Worm (Caenorhabditis elegans) whole organism, L4 larva: ENCODE results near the gene K08E7.8.

Source experiments
- D1046.2 ChIP-seq: fragments of 200-800 bp; sonication (Bioruptor generic); IDR thresholded peaks from 2 replicates; pipeline ENCODE4 v1.3.6; 2022; ENCODE audit warnings: missing genetic modification characterization, missing compliant biosample characterization
- F44E2.7 ChIP-seq: fragments of 200-800 bp; sonication (Bioruptor generic); IDR thresholded peaks from 2 replicates; pipeline ENCODE4 v2.1.2; 2022; ENCODE audit warnings: missing genetic modification characterization, missing compliant biosample characterization
- T20F7.1 ChIP-seq: fragments of 200-800 bp; sonication (Bioruptor generic); optimal IDR thresholded peaks from 2 replicates; lab custom pipeline; 2018; ENCODE audit warnings: mild to moderate bottlenecking, missing genetic modification characterization, missing compliant biosample characterization
- Y75B8A.6 ChIP-seq: fragments of 200-800 bp; sonication (Bioruptor generic); IDR thresholded peaks from 2 replicates; pipeline ENCODE4 v1.3.6; 2022; ENCODE audit warnings: missing genetic modification reagents, missing genetic modification characterization, missing compliant biosample characterization
- ZK546.5 ChIP-seq, 2 experiments: sonication (generic microtip); optimal IDR thresholded peaks; 2 replicates each; lab custom pipeline; 2017; ENCODE audit warnings: missing biosample characterization in 2 of 2, missing genetic modification characterization in 2 of 2
- ama-1 ChIP-seq: fragments of 150-350 bp; optimal IDR thresholded peaks from 2 replicates; lab custom pipeline; 2014; ENCODE audit warnings: inconsistent platforms, mixed read lengths
- ctbp-1 ChIP-seq: fragments of 200-800 bp; sonication (Bioruptor generic); IDR thresholded peaks from 2 replicates; pipeline ENCODE4 v1.3.6; 2022; ENCODE audit warnings: missing genetic modification reagents, missing genetic modification characterization, missing compliant biosample characterization
- daf-16 ChIP-seq, 3 experiments: sonication (generic microtip); optimal IDR thresholded peaks; 2 replicates each; lab custom pipeline; 2016 to 2017; ENCODE audit warnings: missing genetic modification characterization in 3 of 3, missing genetic modification reagents in 3 of 3, mild to moderate bottlenecking in 2 of 3, missing compliant biosample characterization in 2 of 3, missing biosample characterization in 1 of 3, moderate library complexity in 1 of 3
- daf-19 ChIP-seq: fragments of 200-800 bp; sonication (Bioruptor generic); conservative IDR thresholded peaks from 2 replicates; pipeline ENCODE4 v1.3.6; 2022; ENCODE audit warnings: missing genetic modification characterization, missing compliant biosample characterization
- daf-8 ChIP-seq: fragments of 200-800 bp; sonication (Bioruptor generic); IDR thresholded peaks from 2 replicates; pipeline ENCODE4 v1.3.6; 2022; ENCODE audit warnings: missing genetic modification characterization, missing compliant biosample characterization
- dmd-6 ChIP-seq: fragments of 200-800 bp; sonication (Bioruptor generic); IDR thresholded peaks from 2 replicates; pipeline ENCODE4 v1.3.6; 2022; ENCODE audit warnings: missing genetic modification reagents, missing genetic modification characterization, missing compliant biosample characterization
- dmd-8 ChIP-seq: fragments of 200-800 bp; sonication (Bioruptor generic); IDR thresholded peaks from 2 replicates; pipeline ENCODE4 v1.3.6; 2022; ENCODE audit warnings: missing genetic modification characterization, missing compliant biosample characterization
- dmd-9 ChIP-seq: fragments of 200-800 bp; sonication (Bioruptor generic); IDR thresholded peaks from 2 replicates; pipeline ENCODE4 v1.3.6; 2022; ENCODE audit warnings: missing genetic modification reagents, missing genetic modification characterization, missing compliant biosample characterization
- dpl-1 ChIP-seq: fragments of 150-350 bp; optimal IDR thresholded peaks from 2 replicates; lab custom pipeline; 2014; ENCODE audit warnings: missing biosample characterization, missing genetic modification reagents, missing genetic modification characterization
- egl-27 ChIP-seq: sonication (generic microtip); optimal IDR thresholded peaks from 3 replicates; lab custom pipeline; 2017; ENCODE audit warnings: missing biosample characterization, missing genetic modification reagents, missing genetic modification characterization
- fos-1 ChIP-seq: fragments of 150-350 bp; optimal IDR thresholded peaks from 2 replicates; lab custom pipeline; 2014; ENCODE audit warnings: missing biosample characterization, missing genetic modification characterization
- hlh-11 ChIP-seq: fragments of 200-800 bp; sonication (Bioruptor generic); optimal IDR thresholded peaks from 2 replicates; lab custom pipeline; 2018; ENCODE audit warnings: mild to moderate bottlenecking, missing genetic modification characterization, missing compliant biosample characterization
- jun-1 ChIP-seq: fragments of 150-350 bp; optimal IDR thresholded peaks from 2 replicates; lab custom pipeline; 2014; ENCODE audit warnings: missing biosample characterization, missing genetic modification reagents, missing genetic modification characterization
- lin-13 ChIP-seq: fragments of 150-350 bp; optimal IDR thresholded peaks from 2 replicates; lab custom pipeline; 2014; ENCODE audit warnings: missing biosample characterization, missing genetic modification reagents, missing genetic modification characterization
- lin-15B ChIP-seq: fragments of 150-350 bp; sonication (generic microtip); optimal IDR thresholded peaks from 3 replicates; lab custom pipeline; 2014; ENCODE audit warnings: missing biosample characterization, missing genetic modification characterization
- lin-38 ChIP-seq: fragments of 200-800 bp; sonication (Bioruptor generic); IDR thresholded peaks from 2 replicates; pipeline ENCODE4 v1.3.6; 2022; ENCODE audit warnings: missing genetic modification reagents, missing genetic modification characterization, missing compliant biosample characterization
- lsy-2 ChIP-seq, 2 experiments: fragments of 150-350 bp in 1 of 2; sonication (generic microtip) in 1 of 2; optimal IDR thresholded peaks; 2 replicates each; lab custom pipeline; 2014 to 2017; ENCODE audit warnings: missing biosample characterization in 2 of 2, missing genetic modification characterization in 2 of 2
- mdt-29 ChIP-seq: fragments of 200-800 bp; sonication (Bioruptor generic); IDR thresholded peaks from 2 replicates; pipeline ENCODE4 v1.3.6; 2022; ENCODE audit warnings: missing genetic modification reagents, missing genetic modification characterization, missing compliant biosample characterization
- mep-1 ChIP-seq: fragments of 150-350 bp; sonication (generic microtip); optimal IDR thresholded peaks from 3 replicates; lab custom pipeline; 2014; ENCODE audit warnings: missing biosample characterization, missing genetic modification characterization
- mes-2 ChIP-seq: sonication (generic microtip); optimal IDR thresholded peaks from 2 replicates; lab custom pipeline; 2016; ENCODE audit warnings: missing genotype, mild to moderate bottlenecking, missing genetic modification characterization, missing compliant biosample characterization; ENCODE audit not compliant: poor library complexity, severe bottlenecking
- nhr-11 ChIP-seq: fragments of 150-350 bp; optimal IDR thresholded peaks from 2 replicates; lab custom pipeline; 2014; ENCODE audit warnings: missing biosample characterization, missing genetic modification characterization
- nhr-25 ChIP-seq: sonication (generic microtip); optimal IDR thresholded peaks from 2 replicates; lab custom pipeline; 2017; ENCODE audit warnings: missing genetic modification characterization, mild to moderate bottlenecking, missing compliant biosample characterization, antibody characterized with exemption, moderate library complexity, borderline replicate concordance; ENCODE audit not compliant: insufficient read depth
- nhr-48 ChIP-seq: sonication (generic microtip); optimal IDR thresholded peaks from 2 replicates; lab custom pipeline; 2016; ENCODE audit warnings: mild to moderate bottlenecking, missing genetic modification characterization, missing compliant biosample characterization
- nhr-6 ChIP-seq: fragments of 150-350 bp; optimal IDR thresholded peaks from 2 replicates; lab custom pipeline; 2014; ENCODE audit warnings: missing biosample characterization, missing genetic modification characterization
- nhr-76 ChIP-seq: fragments of 150-350 bp; optimal IDR thresholded peaks from 2 replicates; lab custom pipeline; 2014; ENCODE audit warnings: missing biosample characterization, missing genetic modification characterization
- nhr-77 ChIP-seq: fragments of 150-350 bp; optimal IDR thresholded peaks from 2 replicates; lab custom pipeline; 2014; ENCODE audit warnings: missing biosample characterization, missing genetic modification characterization
- sdz-12 ChIP-seq: fragments of 200-800 bp; sonication (Bioruptor generic); optimal IDR thresholded peaks from 2 replicates; lab custom pipeline; 2018; ENCODE audit warnings: mild to moderate bottlenecking, missing genetic modification characterization, missing compliant biosample characterization
- set-16 ChIP-seq: fragments of 200-800 bp; sonication (Bioruptor generic); IDR thresholded peaks from 2 replicates; pipeline ENCODE4 v1.3.6; 2022; ENCODE audit warnings: missing genetic modification reagents, missing genetic modification characterization, missing compliant biosample characterization
- spr-1 ChIP-seq: sonication (generic microtip); optimal IDR thresholded peaks from 2 replicates; lab custom pipeline; 2016; ENCODE audit warnings: mild to moderate bottlenecking, missing genetic modification characterization, missing compliant biosample characterization
- unc-130 ChIP-seq: sonication (generic microtip); optimal IDR thresholded peaks from 2 replicates; lab custom pipeline; 2016; ENCODE audit warnings: missing genetic modification reagents, missing genetic modification characterization, missing compliant biosample characterization
- unc-39 ChIP-seq: sonication (generic microtip); optimal IDR thresholded peaks from 2 replicates; lab custom pipeline; 2017; ENCODE audit warnings: missing biosample characterization, missing genetic modification characterization
- unc-62 ChIP-seq, 3 experiments: fragments of 150-350 bp in 1 of 3; sonication (generic microtip); optimal IDR thresholded peaks in 2 of 3; peaks in 1 of 3; 1 replicate in 1 of 3; 2 replicates in 2 of 3; lab custom pipeline; 2014 to 2017; ENCODE audit warnings: missing biosample characterization in 3 of 3, missing genetic modification characterization in 3 of 3, missing genetic modification reagents in 3 of 3, missing genotype in 1 of 3
- zag-1 ChIP-seq: fragments of 150-350 bp; optimal IDR thresholded peaks from 2 replicates; lab custom pipeline; 2014; ENCODE audit warnings: missing biosample characterization, missing genetic modification characterization

The K08E7.8 gene

ce11 chrIV:12615122-12615745 lies 29.4 kb upstream of the K08E7.8 start:
- TF ChIP-seq mep-1 (no peak), zag-1 (tag; lab: Kevin White, UChicago) (no peak), hlh-11 (tag; lab: Kevin White, UChicago) (peak; percentile 14), jun-1 (no peak), nhr-11 (tag; lab: Kevin White, UChicago) (peak; percentile 5), Y75B8A.6 (GFP tag; lab: Robert Waterston, UW) (no peak), set-16 (GFP tag; lab: Robert Waterston, UW) (peak; percentile 26; the same call in 1 of the 2 replicates), nhr-77 (no peak), nhr-48 (tag; lab: Kevin White, UChicago) (no peak), unc-62 (GFP tag; optimal IDR thresholded peaks at IDR 0.05 in 1 of 2; lab: Kevin White, UChicago) (peak in 1 of 2 experiments; percentile 94), unc-62 (tag; optimal IDR thresholded peaks at IDR 0.05; lab: Kevin White, UChicago) (no peak), nhr-76 (tag; lab: Kevin White, UChicago) (no peak), daf-19 (GFP tag; lab: Robert Waterston, UW) (no peak), dmd-9 (no peak)

- no peak for TF ChIP-seq sdz-12 (GFP tag; lab: Kevin White, UChicago)
- TF ChIP-seq daf-8 (GFP tag; lab: Robert Waterston, UW): no peak
- TF ChIP-seq fos-1 (tag; lab: Kevin White, UChicago): no peak
- no peak for TF ChIP-seq nhr-11 (tag; lab: Kevin White, UChicago)
- TF ChIP-seq nhr-76 (tag; lab: Kevin White, UChicago): no peak
- TF ChIP-seq dmd-6: no peak
- no peak for TF ChIP-seq ama-1 (lab: Kevin White, UChicago)
- no peak for TF ChIP-seq ctbp-1 (GFP tag; lab: Robert Waterston, UW)
- TF ChIP-seq nhr-25 (tag; lab: Kevin White, UChicago): no peak
- no peak for TF ChIP-seq mep-1
- TF ChIP-seq dmd-9: no peak
- no peak for TF ChIP-seq D1046.2 (GFP tag; lab: Robert Waterston, UW)
- TF ChIP-seq unc-39 (tag; lab: Kevin White, UChicago): no peak
- TF ChIP-seq dmd-8: no peak
- TF ChIP-seq F44E2.7 (GFP tag; lab: Robert Waterston, UW): no peak
Observed at ce11 chrIV:12614624-12615023, 28.8 kb upstream of the K08E7.8 start, which contains the start of gene efa-6. TSS of gene efa-6 (minus strand) at chrIV:12614724.

ce11 chrIV:12605401-12605800 lies 19.5 kb upstream of the K08E7.8 start, which contains the start of gene Y55D9A.2:
TSS of gene Y55D9A.2 (minus strand) at chrIV:12605431.
- TF ChIP-seq mes-2 (tag; lab: Kevin White, UChicago): peak; percentile 70
- TF ChIP-seq daf-16 (GFP tag; optimal IDR thresholded peaks at IDR 0.05; lab: Kevin White, UChicago): no peak
- peak; percentile 9 for TF ChIP-seq daf-16 (tag; optimal IDR thresholded peaks at IDR 0.05; lab: Kevin White, UChicago)
- no peak for TF ChIP-seq lin-13 (GFP tag; lab: Kevin White, UChicago)
- peak; percentile 22 for TF ChIP-seq nhr-77
- TF ChIP-seq lin-15B (tag; lab: Kevin White, UChicago): no peak
- TF ChIP-seq unc-130 (GFP tag; lab: Kevin White, UChicago): peak; percentile 4
- peak; percentile 40 for TF ChIP-seq dpl-1 (GFP tag; lab: Kevin White, UChicago)
- TF ChIP-seq egl-27 (tag; lab: Kevin White, UChicago): no peak
- no peak for TF ChIP-seq mdt-29 (GFP tag; lab: Robert Waterston, UW)
- TF ChIP-seq ZK546.5 (tag; optimal IDR thresholded peaks at IDR 0.05; lab: Kevin White, UChicago): no peak
- TF ChIP-seq nhr-6 (tag; lab: Kevin White, UChicago): no peak
- peak; percentile 90 for TF ChIP-seq lin-38
- peak in 1 of 2 experiments; percentile 64 for TF ChIP-seq lsy-2 (tag; optimal IDR thresholded peaks at IDR 0.05; lab: Kevin White, UChicago)
- TF ChIP-seq spr-1 (tag; lab: Kevin White, UChicago): no peak
- no peak for TF ChIP-seq nhr-25 (tag; lab: Kevin White, UChicago)
- peak; percentile 2 for TF ChIP-seq mep-1
- TF ChIP-seq T20F7.1: peak; percentile 60
- TF ChIP-seq, all 104 proteins: peak for 9
